Worm (Caenorhabditis elegans) whole organism, young adult: ENCODE data around the gene C32B5.6.
"Not testable (repeated sequence)": the region's sequence is repeated elsewhere in the genome, so short reads cannot be mapped to it uniquely, and the experiment has no call there.

Experiments used
- F37B4.10 ChIP-seq: fragments of 200-800 bp; sonication (Bioruptor generic); IDR thresholded peaks from 2 replicates; pipeline ENCODE4 v1.3.6; 2022; ENCODE audit warnings: missing genetic modification characterization, missing compliant biosample characterization
- egrh-3 ChIP-seq: fragments of 200-800 bp; sonication (Bioruptor generic); IDR thresholded peaks from 2 replicates; pipeline ENCODE4 v1.3.6; 2022; ENCODE audit warnings: missing genetic modification reagents, missing genetic modification characterization, missing compliant biosample characterization
- hmg-20 ChIP-seq: fragments of 200-800 bp; sonication (Bioruptor generic); IDR thresholded peaks from 2 replicates; pipeline ENCODE4 v1.3.6; 2022; ENCODE audit warnings: missing genetic modification reagents, missing genetic modification characterization, missing compliant biosample characterization
- nhr-179 ChIP-seq: sonication (generic microtip); optimal IDR thresholded peaks from 2 replicates; lab custom pipeline; 2016; ENCODE audit warnings: mild to moderate bottlenecking, missing genetic modification characterization, missing compliant biosample characterization
- pbrm-1 ChIP-seq: fragments of 200-800 bp; sonication (Bioruptor generic); IDR thresholded peaks from 2 replicates; pipeline ENCODE4 v1.3.6; 2022; ENCODE audit warnings: missing genetic modification reagents, missing genetic modification characterization, missing compliant biosample characterization
- rec-8 ChIP-seq, 2 experiments: sonication (generic microtip); optimal IDR thresholded peaks; 2 replicates each; lab custom pipeline; 2016; ENCODE audit warnings: mild to moderate bottlenecking in 2 of 2, missing genetic modification characterization in 2 of 2, missing genetic modification reagents in 2 of 2, missing genotype in 2 of 2, missing biosample characterization in 1 of 2, missing compliant biosample characterization in 1 of 2, moderate library complexity in 1 of 2
- sea-2 ChIP-seq: fragments of 200-800 bp; sonication (Bioruptor generic); IDR thresholded peaks from 2 replicates; pipeline ENCODE4 v1.3.6; 2022; ENCODE audit warnings: missing genetic modification characterization, missing compliant biosample characterization
- unc-62 ChIP-seq: fragments of 150-350 bp; optimal IDR thresholded peaks from 2 replicates; lab custom pipeline; 2014; ENCODE audit warnings: missing biosample characterization, missing genetic modification reagents, missing genetic modification characterization
- xnd-1 ChIP-seq: sonication (generic microtip); optimal IDR thresholded peaks from 2 replicates; lab custom pipeline; 2016; ENCODE audit warnings: missing genotype, missing genetic modification reagents, missing genetic modification characterization, missing compliant biosample characterization
- ztf-28 ChIP-seq: fragments of 200-800 bp; sonication (Bioruptor generic); IDR thresholded peaks from 2 replicates; pipeline ENCODE4 v1.3.6; 2022; ENCODE audit warnings: missing genetic modification reagents, missing genetic modification characterization, missing compliant biosample characterization

- TF ChIP-seq ztf-28 (GFP tag; lab: Robert Waterston, UW); nhr-179; pbrm-1; sea-2 (GFP tag; lab: Robert Waterston, UW); egrh-3 (GFP tag; lab: Robert Waterston, UW); unc-62 (GFP tag; lab: Kevin White, UChicago); xnd-1 (tag; lab: Kevin White, UChicago); rec-8 (tag; optimal IDR thresholded peaks at IDR 0.05; lab: Kevin White, UChicago); F37B4.10 (GFP tag; lab: Robert Waterston, UW); hmg-20 (GFP tag; lab: Robert Waterston, UW): not testable (repeated sequence)
Measured at ce11 chrII:1006375-1006774, 38.2 kb downstream of the C32B5.6 start, which contains the start of gene F45D11.14.
